Worm (Caenorhabditis elegans) whole organism, L4 larva: ENCODE data around the gene cyp-25A6.

Experiments used
- F26F4.8 ChIP-seq: fragments of 200-800 bp; sonication (Bioruptor generic); conservative IDR thresholded peaks from 2 replicates; pipeline ENCODE4 v1.3.6; 2022; ENCODE audit warnings: missing genetic modification characterization, missing compliant biosample characterization
- F37D6.2 ChIP-seq: sonication (generic microtip); optimal IDR thresholded peaks from 2 replicates; lab custom pipeline; 2016; ENCODE audit warnings: mild to moderate bottlenecking, missing genetic modification characterization, missing compliant biosample characterization
- Y105C5A.15 ChIP-seq: fragments of 200-800 bp; sonication (Bioruptor generic); IDR thresholded peaks from 2 replicates; pipeline ENCODE4 v1.3.6; 2022; ENCODE audit warnings: missing genetic modification characterization, missing compliant biosample characterization
- Y48G9A.11 ChIP-seq: fragments of 200-800 bp; sonication (Bioruptor generic); IDR thresholded peaks from 2 replicates; pipeline ENCODE4 v1.3.6; 2022; ENCODE audit warnings: missing genetic modification reagents, missing genetic modification characterization, missing compliant biosample characterization
- ZK337.2 ChIP-seq: fragments of 200-800 bp; sonication (Bioruptor generic); IDR thresholded peaks from 2 replicates; pipeline ENCODE4 v1.3.6; 2022; ENCODE audit warnings: missing genetic modification reagents, missing genetic modification characterization, missing compliant biosample characterization
- aha-1 ChIP-seq: fragments of 150-350 bp; peaks from one replicate; lab custom pipeline; 2014; ENCODE audit warnings: missing biosample characterization, missing genetic modification characterization
- ama-1 ChIP-seq: fragments of 150-350 bp; optimal IDR thresholded peaks from 2 replicates; lab custom pipeline; 2014; ENCODE audit warnings: inconsistent platforms, mixed read lengths
- arid-1 ChIP-seq: fragments of 200-800 bp; sonication (Bioruptor generic); conservative IDR thresholded peaks from 2 replicates; pipeline ENCODE4 v1.3.6; 2022; ENCODE audit warnings: missing genetic modification reagents, missing genetic modification characterization, missing compliant biosample characterization
- ceh-44 ChIP-seq: fragments of 200-800 bp; sonication (Bioruptor generic); IDR thresholded peaks from 2 replicates; pipeline ENCODE4 v1.3.6; 2022; ENCODE audit warnings: missing genetic modification reagents, missing genetic modification characterization, missing compliant biosample characterization
- cey-2 ChIP-seq: sonication (generic microtip); optimal IDR thresholded peaks from 3 replicates; lab custom pipeline; 2017; ENCODE audit warnings: missing genetic modification characterization, mild to moderate bottlenecking, missing compliant biosample characterization, antibody characterized with exemption, borderline replicate concordance; ENCODE audit not compliant: insufficient read depth
- ctbp-1 ChIP-seq: fragments of 200-800 bp; sonication (Bioruptor generic); IDR thresholded peaks from 2 replicates; pipeline ENCODE4 v1.3.6; 2022; ENCODE audit warnings: missing genetic modification reagents, missing genetic modification characterization, missing compliant biosample characterization
- daf-12 ChIP-seq: fragments of 150-350 bp; optimal IDR thresholded peaks from 2 replicates; lab custom pipeline; 2014; ENCODE audit warnings: missing biosample characterization, missing genetic modification reagents, missing genetic modification characterization
- egl-43 ChIP-seq: fragments of 200-800 bp; sonication (Bioruptor generic); IDR thresholded peaks from 2 replicates; pipeline ENCODE4 v1.3.6; 2022; ENCODE audit warnings: missing genetic modification reagents, missing genetic modification characterization, missing compliant biosample characterization
- gei-8 ChIP-seq: fragments of 200-800 bp; sonication (Bioruptor generic); optimal IDR thresholded peaks from 2 replicates; lab custom pipeline; 2018; ENCODE audit warnings: mild to moderate bottlenecking, missing genetic modification characterization, missing compliant biosample characterization
- hif-1 ChIP-seq, 2 experiments: sonication (generic microtip); optimal IDR thresholded peaks; 2 replicates each; lab custom pipeline; 2016 to 2017; ENCODE audit warnings: missing compliant biosample characterization in 2 of 2, missing genetic modification characterization in 2 of 2, missing genetic modification reagents in 2 of 2, missing genotype in 2 of 2, mild to moderate bottlenecking in 1 of 2
- hlh-11 ChIP-seq: fragments of 200-800 bp; sonication (Bioruptor generic); optimal IDR thresholded peaks from 2 replicates; lab custom pipeline; 2018; ENCODE audit warnings: mild to moderate bottlenecking, missing genetic modification characterization, missing compliant biosample characterization
- jun-1 ChIP-seq: fragments of 150-350 bp; optimal IDR thresholded peaks from 2 replicates; lab custom pipeline; 2014; ENCODE audit warnings: missing biosample characterization, missing genetic modification reagents, missing genetic modification characterization
- lin-1 ChIP-seq: fragments of 200-800 bp; sonication (Bioruptor generic); IDR thresholded peaks from 2 replicates; pipeline ENCODE4 v1.3.6; 2022; ENCODE audit warnings: missing genetic modification reagents, missing genetic modification characterization, missing compliant biosample characterization
- lin-39 ChIP-seq: fragments of 150-350 bp; optimal IDR thresholded peaks from 2 replicates; lab custom pipeline; 2014; ENCODE audit warnings: missing biosample characterization, missing genetic modification reagents, missing genetic modification characterization
- lir-3 ChIP-seq: sonication (generic microtip); optimal IDR thresholded peaks from 2 replicates; lab custom pipeline; 2016; ENCODE audit warnings: mild to moderate bottlenecking, missing genetic modification characterization, missing compliant biosample characterization
- lsy-2 ChIP-seq, 2 experiments: fragments of 150-350 bp in 1 of 2; sonication (generic microtip) in 1 of 2; optimal IDR thresholded peaks; 2 replicates each; lab custom pipeline; 2014 to 2017; ENCODE audit warnings: missing biosample characterization in 2 of 2, missing genetic modification characterization in 2 of 2
- madf-5 ChIP-seq, 2 experiments: fragments of 200-800 bp; sonication (Bioruptor generic); IDR thresholded peaks; 2 replicates each; pipeline ENCODE4 v1.3.6; 2022; ENCODE audit warnings: missing compliant biosample characterization in 2 of 2, missing genetic modification characterization in 2 of 2
- madf-9 ChIP-seq: fragments of 200-800 bp; sonication (Bioruptor generic); conservative IDR thresholded peaks from 2 replicates; pipeline ENCODE4 v1.3.6; 2022; ENCODE audit warnings: missing genetic modification reagents, missing genetic modification characterization, missing compliant biosample characterization
- mdl-1 ChIP-seq, 2 experiments: fragments of 150-350 bp in 1 of 2; sonication (generic microtip) in 1 of 2; optimal IDR thresholded peaks; 2 replicates each; lab custom pipeline; 2014 to 2017; ENCODE audit warnings: missing biosample characterization in 2 of 2, missing genetic modification characterization in 2 of 2
- mdt-29 ChIP-seq: fragments of 200-800 bp; sonication (Bioruptor generic); IDR thresholded peaks from 2 replicates; pipeline ENCODE4 v1.3.6; 2022; ENCODE audit warnings: missing genetic modification reagents, missing genetic modification characterization, missing compliant biosample characterization
- mes-2 ChIP-seq: sonication (generic microtip); optimal IDR thresholded peaks from 2 replicates; lab custom pipeline; 2016; ENCODE audit warnings: missing genotype, mild to moderate bottlenecking, missing genetic modification characterization, missing compliant biosample characterization; ENCODE audit not compliant: poor library complexity, severe bottlenecking
- mxl-3 ChIP-seq: fragments of 200-800 bp; sonication (Bioruptor generic); optimal IDR thresholded peaks from 2 replicates; lab custom pipeline; 2018; ENCODE audit warnings: mild to moderate bottlenecking, missing genetic modification characterization, missing compliant biosample characterization
- nhr-102 ChIP-seq: sonication (generic microtip); optimal IDR thresholded peaks from 2 replicates; lab custom pipeline; 2016; ENCODE audit warnings: mild to moderate bottlenecking, missing genetic modification characterization, moderate library complexity, missing compliant biosample characterization
- nhr-11 ChIP-seq: fragments of 150-350 bp; optimal IDR thresholded peaks from 2 replicates; lab custom pipeline; 2014; ENCODE audit warnings: missing biosample characterization, missing genetic modification characterization
- nhr-111 ChIP-seq: fragments of 200-800 bp; sonication (Bioruptor generic); optimal IDR thresholded peaks from 2 replicates; lab custom pipeline; 2018; ENCODE audit warnings: mild to moderate bottlenecking, missing genetic modification characterization, missing compliant biosample characterization
- nhr-237 ChIP-seq: sonication (generic microtip); optimal IDR thresholded peaks from 2 replicates; lab custom pipeline; 2017; ENCODE audit warnings: missing biosample characterization, missing genetic modification characterization
- nhr-25 ChIP-seq: sonication (generic microtip); optimal IDR thresholded peaks from 2 replicates; lab custom pipeline; 2017; ENCODE audit warnings: missing genetic modification characterization, mild to moderate bottlenecking, missing compliant biosample characterization, antibody characterized with exemption, moderate library complexity, borderline replicate concordance; ENCODE audit not compliant: insufficient read depth
- nhr-76 ChIP-seq: fragments of 150-350 bp; optimal IDR thresholded peaks from 2 replicates; lab custom pipeline; 2014; ENCODE audit warnings: missing biosample characterization, missing genetic modification characterization
- nhr-77 ChIP-seq: fragments of 150-350 bp; optimal IDR thresholded peaks from 2 replicates; lab custom pipeline; 2014; ENCODE audit warnings: missing biosample characterization, missing genetic modification characterization
- php-3 ChIP-seq: fragments of 200-800 bp; sonication (Bioruptor generic); IDR thresholded peaks from 2 replicates; pipeline ENCODE4 v1.3.6; 2022; ENCODE audit warnings: missing genetic modification reagents, missing genetic modification characterization, missing compliant biosample characterization
- pqm-1 ChIP-seq: sonication (generic microtip); optimal IDR thresholded peaks from 2 replicates; lab custom pipeline; 2017; ENCODE audit warnings: missing biosample characterization, missing genetic modification characterization
- rbr-2 ChIP-seq: sonication (generic microtip); optimal IDR thresholded peaks from 2 replicates; lab custom pipeline; 2016; ENCODE audit warnings: missing genotype, missing genetic modification characterization, missing compliant biosample characterization
- saeg-2 ChIP-seq: fragments of 200-800 bp; sonication (Bioruptor generic); IDR thresholded peaks from 2 replicates; pipeline ENCODE4 v1.3.6; 2022; ENCODE audit warnings: missing genetic modification reagents, missing genetic modification characterization, missing compliant biosample characterization
- sdz-12 ChIP-seq: fragments of 200-800 bp; sonication (Bioruptor generic); optimal IDR thresholded peaks from 2 replicates; lab custom pipeline; 2018; ENCODE audit warnings: mild to moderate bottlenecking, missing genetic modification characterization, missing compliant biosample characterization
- set-16 ChIP-seq: fragments of 200-800 bp; sonication (Bioruptor generic); IDR thresholded peaks from 2 replicates; pipeline ENCODE4 v1.3.6; 2022; ENCODE audit warnings: missing genetic modification reagents, missing genetic modification characterization, missing compliant biosample characterization
- spr-3 ChIP-seq: fragments of 200-800 bp; sonication (Bioruptor generic); optimal IDR thresholded peaks from 2 replicates; lab custom pipeline; 2018; ENCODE audit warnings: mild to moderate bottlenecking, missing genetic modification characterization, missing compliant biosample characterization
- tag-97 ChIP-seq: fragments of 200-800 bp; sonication (Bioruptor generic); IDR thresholded peaks from 2 replicates; pipeline ENCODE4 v1.3.6; 2022; ENCODE audit warnings: missing genetic modification characterization, missing compliant biosample characterization
- tra-1 ChIP-seq: fragments of 200-800 bp; sonication (Bioruptor generic); IDR thresholded peaks from 2 replicates; pipeline ENCODE4 v1.3.6; 2022; ENCODE audit warnings: missing genetic modification reagents, missing genetic modification characterization, missing compliant biosample characterization
- unc-130 ChIP-seq: sonication (generic microtip); optimal IDR thresholded peaks from 2 replicates; lab custom pipeline; 2016; ENCODE audit warnings: missing genetic modification reagents, missing genetic modification characterization, missing compliant biosample characterization
- unc-39 ChIP-seq: sonication (generic microtip); optimal IDR thresholded peaks from 2 replicates; lab custom pipeline; 2017; ENCODE audit warnings: missing biosample characterization, missing genetic modification characterization
- unc-62 ChIP-seq, 3 experiments: fragments of 150-350 bp in 1 of 3; sonication (generic microtip); optimal IDR thresholded peaks in 2 of 3; peaks in 1 of 3; 1 replicate in 1 of 3; 2 replicates in 2 of 3; lab custom pipeline; 2014 to 2017; ENCODE audit warnings: missing biosample characterization in 3 of 3, missing genetic modification characterization in 3 of 3, missing genetic modification reagents in 3 of 3, missing genotype in 1 of 3
- vab-7 ChIP-seq: fragments of 200-800 bp; sonication (Bioruptor generic); IDR thresholded peaks from 2 replicates; pipeline ENCODE4 v1.3.6; 2022; ENCODE audit warnings: missing genetic modification reagents, missing genetic modification characterization, missing compliant biosample characterization
- zfp-3 ChIP-seq: fragments of 200-800 bp; sonication (Bioruptor generic); conservative IDR thresholded peaks from 2 replicates; pipeline ENCODE4 v1.3.6; 2022; ENCODE audit warnings: missing genetic modification reagents, missing genetic modification characterization, missing compliant biosample characterization

Gene cyp-25A6

ce11 chrIV:4210868-4211267 lies 13.6 kb downstream of the cyp-25A6 start:
- TF ChIP-seq unc-62 (GFP tag; optimal IDR thresholded peaks at IDR 0.05 in 1 of 2; lab: Kevin White, UChicago), result peak in 1 of 2 experiments; percentile 78
- TF ChIP-seq unc-62 (tag; optimal IDR thresholded peaks at IDR 0.05; lab: Kevin White, UChicago), result no peak
- 0 out of 2 replicates have a peak, but pooled peaks have one; percentile 20 for TF ChIP-seq ctbp-1 (GFP tag; lab: Robert Waterston, UW)
- peak; percentile 2 for TF ChIP-seq hlh-11 (tag; lab: Kevin White, UChicago)
- TF ChIP-seq rbr-2, result peak; percentile 44
- TF ChIP-seq tag-97 (GFP tag; lab: Robert Waterston, UW), result no peak
- TF ChIP-seq set-16, result peak; percentile 74
- TF ChIP-seq mdl-1 (tag; optimal IDR thresholded peaks at IDR 0.05; lab: Kevin White, UChicago), result peak; percentile 33 to 67
- peak in 1 of 2 experiments; percentile 5 for TF ChIP-seq lsy-2 (tag; optimal IDR thresholded peaks at IDR 0.05; lab: Kevin White, UChicago)
- TF ChIP-seq gei-8 (GFP tag; lab: Kevin White, UChicago), result no peak
- TF ChIP-seq mes-2 (tag; lab: Kevin White, UChicago), result peak; percentile 12
- no peak for TF ChIP-seq nhr-237 (tag; lab: Kevin White, UChicago)

ce11 chrIV:4212733-4213132 lies 15.5 kb downstream of the cyp-25A6 start:
- TF ChIP-seq set-16 (no peak), mes-2 (tag; lab: Kevin White, UChicago) (no peak), F37D6.2 (tag; lab: Kevin White, UChicago) (no peak), mdt-29 (GFP tag; lab: Robert Waterston, UW) (no peak), unc-130 (no peak), cey-2 (tag; lab: Kevin White, UChicago) (no peak), daf-12 (tag; lab: Kevin White, UChicago) (no peak), sdz-12 (no peak), ceh-44 (GFP tag; lab: Robert Waterston, UW) (no peak), spr-3 (GFP tag; lab: Kevin White, UChicago) (no peak), ama-1 (lab: Kevin White, UChicago) (no peak), F26F4.8 (no peak), unc-39 (no peak), hif-1 (tag; optimal IDR thresholded peaks at IDR 0.05; lab: Kevin White, UChicago) (peak in 1 of 2 experiments; percentile 24), nhr-25 (tag; lab: Kevin White, UChicago) (no peak), madf-5 (GFP tag; IDR thresholded peaks at IDR 0.05; lab: Robert Waterston, UW) (no peak), madf-9 (no peak), zfp-3 (GFP tag; lab: Robert Waterston, UW) (no peak), nhr-237 (tag; lab: Kevin White, UChicago) (no peak), jun-1 (tag; lab: Kevin White, UChicago) (no peak), mxl-3 (GFP tag; lab: Kevin White, UChicago) (peak; percentile 45), lir-3 (no peak), lin-39 (no peak), nhr-77 (tag; lab: Kevin White, UChicago) (peak; percentile 40), lin-1 (GFP tag; lab: Robert Waterston, UW) (no peak), nhr-102 (tag; lab: Kevin White, UChicago) (peak; percentile 25), egl-43 (GFP tag; lab: Robert Waterston, UW) (no peak), ZK337.2 (GFP tag; lab: Robert Waterston, UW) (no peak), saeg-2 (no peak), pqm-1 (tag; lab: Kevin White, UChicago) (peak; percentile 44), nhr-11 (tag; lab: Kevin White, UChicago) (no peak), nhr-76 (tag; lab: Kevin White, UChicago) (no peak), Y105C5A.15 (GFP tag; lab: Robert Waterston, UW) (no peak), php-3 (GFP tag; lab: Robert Waterston, UW) (peak; percentile 43; the same call in 1 of the 2 replicates), Y48G9A.11 (no peak), aha-1 (tag; lab: Kevin White, UChicago) (no peak), arid-1 (no peak), vab-7 (GFP tag; lab: Robert Waterston, UW) (no peak), tra-1 (no peak), nhr-111 (no peak), hlh-11 (tag; lab: Kevin White, UChicago) (peak; percentile 51)
